Worm (Caenorhabditis elegans): Measurements from ENCODE around the gene nhr-212.

DNA sequence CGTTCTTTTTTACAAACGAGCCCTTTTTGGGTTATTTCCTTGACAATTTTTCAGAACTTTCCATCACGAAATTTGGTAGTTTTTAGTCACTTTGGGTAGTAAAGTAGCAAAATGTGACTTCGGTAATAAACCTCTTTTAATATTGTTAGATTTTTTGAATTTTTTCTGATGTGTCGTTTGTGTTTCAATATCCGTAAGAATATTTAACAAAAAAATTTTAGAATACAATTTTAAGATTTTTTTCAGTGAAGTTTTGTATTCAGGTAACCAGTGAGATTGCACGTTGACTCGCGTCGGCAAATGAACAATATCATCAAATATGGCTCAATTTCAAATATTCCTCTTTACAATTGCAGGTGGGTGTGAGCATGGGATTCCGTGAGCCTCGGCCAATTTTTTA is 12.1 kb upstream of the nhr-212 start, which contains the start of gene srt-31:
- TF ChIP-seq W03F9.2 (tag; optimal IDR thresholded peaks at IDR 0.05) (no peak), him-1 (tag; optimal IDR thresholded peaks at IDR 0.05) (no peak), dao-5 (tag; optimal IDR thresholded peaks at IDR 0.05) (no peak)
